Worm (Caenorhabditis elegans) whole organism, midembryonic: Measurements from ENCODE around the gene C08F8.3.

Source experiments
- klf-2 ChIP-seq: fragments of 200-800 bp; sonication (Bioruptor generic); conservative IDR thresholded peaks from 2 replicates; pipeline ENCODE4 v1.3.6; 2022; ENCODE audit warnings: missing genetic modification reagents, missing genetic modification characterization, missing compliant biosample characterization
- med-1 ChIP-seq: sonication (generic microtip); optimal IDR thresholded peaks from 2 replicates; lab custom pipeline; 2017; ENCODE audit warnings: missing genetic modification characterization, mild to moderate bottlenecking, missing compliant biosample characterization, antibody characterized with exemption, missing genetic modification reagents; ENCODE audit not compliant: insufficient read depth
- tab-1 ChIP-seq: fragments of 200-800 bp; sonication (Bioruptor generic); IDR thresholded peaks from 2 replicates; pipeline ENCODE4 v1.3.6; 2022; ENCODE audit warnings: missing genetic modification characterization, missing compliant biosample characterization

DNA sequence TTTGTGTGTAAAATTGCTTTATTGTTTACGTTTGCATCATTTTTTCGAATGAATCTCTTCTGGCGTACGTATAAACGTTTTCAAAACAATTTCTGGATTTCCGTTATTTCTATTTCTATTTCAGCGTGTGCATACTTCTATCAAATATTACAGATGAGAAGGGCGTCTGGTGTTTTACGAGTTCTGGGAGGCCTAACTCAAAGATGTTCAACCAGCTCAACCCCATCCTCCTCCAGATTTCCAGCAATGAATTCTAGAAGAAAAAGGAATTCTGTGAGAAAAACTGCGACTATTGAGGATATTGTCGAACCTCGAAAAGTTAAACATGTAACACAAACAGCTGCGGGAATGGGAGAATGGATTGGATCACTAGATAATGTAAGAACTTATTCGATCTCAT lies 4.0 kb upstream of the C08F8.3 start, which contains the start of gene C08F8.2:
- TF ChIP-seq tab-1 = no peak
- TF ChIP-seq klf-2 = no peak
- no peak for TF ChIP-seq med-1 (GFP tag; lab: Kevin White, UChicago)
